Fruit fly (Drosophila melanogaster) whole organism, embryonic: ENCODE results near the gene Cul2.

Experiments
- Asciz ChIP-seq: fragments of 200-800 bp; sonication (Bioruptor generic); optimal IDR thresholded peaks from 2 replicates; lab custom pipeline; 2017; ENCODE audit warnings: missing biosample characterization, mild to moderate bottlenecking, missing genetic modification characterization, missing genetic modification reagents
- Atf6 ChIP-seq: fragments of 200-800 bp; sonication (Bioruptor generic); IDR thresholded peaks from 2 replicates; pipeline ENCODE4 v1.3.6; 2022; ENCODE audit warnings: missing biosample characterization, missing genetic modification characterization
- CG10321 ChIP-seq: fragments of 200-800 bp; sonication (Bioruptor generic); IDR thresholded peaks from 2 replicates; pipeline ENCODE4 v1.3.6; 2022; ENCODE audit warnings: missing biosample characterization, missing genetic modification characterization
- CG10431 ChIP-seq: fragments of 200-800 bp; sonication (Bioruptor generic); optimal IDR thresholded peaks from 3 replicates; lab custom pipeline; 2018; ENCODE audit warnings: missing biosample characterization, mild to moderate bottlenecking, missing genetic modification characterization
- CG12659 ChIP-seq: fragments of 200-800 bp; sonication (Bioruptor generic); optimal IDR thresholded peaks from 3 replicates; lab custom pipeline; 2017; ENCODE audit warnings: mild to moderate bottlenecking, missing biosample characterization, missing genetic modification reagents, missing genetic modification characterization
- CG12769 ChIP-seq: fragments of 200-800 bp; sonication (Bioruptor generic); optimal IDR thresholded peaks from 2 replicates; lab custom pipeline; 2019; ENCODE audit warnings: missing biosample characterization, mild to moderate bottlenecking, missing genetic modification characterization, moderate library complexity
- CG13287 ChIP-seq: fragments of 200-800 bp; sonication (Bioruptor generic); IDR thresholded peaks from 2 replicates; pipeline ENCODE4 v1.3.6; 2022; ENCODE audit warnings: missing biosample characterization, missing genetic modification characterization; ENCODE audit not compliant: partially characterized antibody
- CG14710 ChIP-seq: fragments of 200-800 bp; sonication (Bioruptor generic); optimal IDR thresholded peaks from 3 replicates; lab custom pipeline; 2019; ENCODE audit warnings: missing biosample characterization, mild to moderate bottlenecking, missing genetic modification characterization, moderate library complexity
- CG14860 ChIP-seq: fragments of 200-800 bp; sonication (Bioruptor generic); IDR thresholded peaks from 3 replicates; pipeline ENCODE4 v1.3.6; 2022; ENCODE audit warnings: missing biosample characterization, missing genetic modification characterization; ENCODE audit not compliant: partially characterized antibody
- CG17186 ChIP-seq: fragments of 200-800 bp; sonication (Bioruptor generic); optimal IDR thresholded peaks from 3 replicates; lab custom pipeline; 2017; ENCODE audit warnings: missing biosample characterization, missing genetic modification reagents, missing genetic modification characterization
- CG17829 ChIP-seq: fragments of 200-800 bp; optimal IDR thresholded peaks from 2 replicates; lab custom pipeline; 2019; ENCODE audit warnings: missing biosample characterization, mild to moderate bottlenecking, missing genetic modification characterization, moderate library complexity
- CG2116 ChIP-seq: fragments of 200-800 bp; sonication (Bioruptor generic); optimal IDR thresholded peaks from 3 replicates; lab custom pipeline; 2018; ENCODE audit warnings: missing biosample characterization, mild to moderate bottlenecking, missing genetic modification characterization
- CG2129 ChIP-seq: fragments of 200-800 bp; sonication (Bioruptor generic); IDR thresholded peaks from 2 replicates; pipeline ENCODE4 v1.3.6; 2022; ENCODE audit warnings: missing biosample characterization, missing genetic modification characterization; ENCODE audit not compliant: partially characterized antibody
- CG2712 ChIP-seq: fragments of 200-800 bp; optimal IDR thresholded peaks from 3 replicates; lab custom pipeline; 2019; ENCODE audit warnings: missing biosample characterization, mild to moderate bottlenecking, missing genetic modification characterization, moderate library complexity
- CG3995 ChIP-seq: fragments of 200-800 bp; sonication (Bioruptor generic); optimal IDR thresholded peaks from 3 replicates; lab custom pipeline; 2016; ENCODE audit warnings: missing biosample characterization, missing genetic modification characterization
- CG4617 ChIP-seq: fragments of 200-800 bp; sonication (Bioruptor generic); optimal IDR thresholded peaks from 3 replicates; lab custom pipeline; 2016; ENCODE audit warnings: missing biosample characterization, missing genetic modification characterization, borderline replicate concordance
- CG7963 ChIP-seq: fragments of 200-800 bp; sonication (Bioruptor generic); IDR thresholded peaks from 3 replicates; pipeline ENCODE4 v1.3.6; 2022; ENCODE audit warnings: missing biosample characterization, missing genetic modification characterization; ENCODE audit not compliant: partially characterized antibody
- CG9932 ChIP-seq: fragments of 200-800 bp; sonication (Bioruptor generic); IDR thresholded peaks from 2 replicates; pipeline ENCODE4 v1.3.6; 2022; ENCODE audit warnings: missing biosample characterization, missing genetic modification characterization
- CHES-1-like ChIP-seq: fragments of 200-800 bp; sonication (Bioruptor generic); optimal IDR thresholded peaks from 2 replicates; lab custom pipeline; 2016; ENCODE audit warnings: missing biosample characterization, missing genetic modification characterization
- CTCF ChIP-seq: fragments of 200-800 bp; sonication (Bioruptor generic); optimal IDR thresholded peaks from 2 replicates; lab custom pipeline; 2017; ENCODE audit warnings: missing biosample characterization, mild to moderate bottlenecking, missing genetic modification characterization, moderate library complexity
- Dll ChIP-seq: fragments of 200-800 bp; sonication (Bioruptor generic); IDR thresholded peaks from 4 replicates; pipeline ENCODE4 v1.3.6; 2022; ENCODE audit warnings: missing biosample characterization, missing genetic modification characterization; ENCODE audit not compliant: partially characterized antibody
- Doc3 ChIP-seq: fragments of 200-800 bp; sonication (Bioruptor generic); IDR thresholded peaks from 3 replicates; pipeline ENCODE4 v1.3.6; 2022; ENCODE audit warnings: missing biosample characterization, missing genetic modification characterization; ENCODE audit not compliant: partially characterized antibody
- Dref ChIP-seq: fragments of 200-800 bp; sonication (Bioruptor generic); IDR thresholded peaks from 2 replicates; pipeline ENCODE4 v1.3.6; 2022; ENCODE audit warnings: missing biosample characterization, missing genetic modification characterization
- Max ChIP-seq: fragments of 200-800 bp; sonication (Bioruptor generic); optimal IDR thresholded peaks from 2 replicates; lab custom pipeline; 2016; ENCODE audit warnings: missing biosample characterization, mild to moderate bottlenecking, missing genetic modification characterization
- Meics ChIP-seq: fragments of 200-800 bp; sonication (Bioruptor generic); optimal IDR thresholded peaks from 2 replicates; lab custom pipeline; 2017; ENCODE audit warnings: missing biosample characterization, mild to moderate bottlenecking, missing genetic modification characterization
- Myb ChIP-seq: fragments of 200-800 bp; sonication (Bioruptor generic); optimal IDR thresholded peaks from 2 replicates; lab custom pipeline; 2016; ENCODE audit warnings: missing biosample characterization, missing genetic modification characterization
- Opbp ChIP-seq: fragments of 200-800 bp; sonication (Bioruptor generic); IDR thresholded peaks from 3 replicates; pipeline ENCODE4 v1.3.6; 2022; ENCODE audit warnings: missing biosample characterization, missing genetic modification characterization; ENCODE audit not compliant: partially characterized antibody
- Sin3A ChIP-seq: fragments of >200 bp; optimal IDR thresholded peaks from 2 replicates; lab custom pipeline; 2018
- Sry-δ ChIP-seq: fragments of 200-800 bp; sonication (Bioruptor generic); optimal IDR thresholded peaks from 2 replicates; lab custom pipeline; 2016; ENCODE audit warnings: missing biosample characterization, missing genetic modification characterization
- Ssrp ChIP-seq: fragments of 200-800 bp; sonication (Bioruptor generic); optimal IDR thresholded peaks from 2 replicates; lab custom pipeline; 2018; ENCODE audit warnings: missing biosample characterization, mild to moderate bottlenecking, missing genetic modification characterization, moderate library complexity
- abd-A ChIP-seq: fragments of 200-800 bp; sonication (Bioruptor generic); optimal IDR thresholded peaks from 3 replicates; lab custom pipeline; 2019; ENCODE audit warnings: missing biosample characterization, mild to moderate bottlenecking, missing genetic modification characterization, moderate library complexity
- chinmo ChIP-seq: fragments of 200-800 bp; sonication (Bioruptor generic); IDR thresholded peaks from 4 replicates; pipeline ENCODE4 v1.3.6; 2022; ENCODE audit warnings: missing biosample characterization, missing genetic modification characterization; ENCODE audit not compliant: partially characterized antibody
- dimm ChIP-seq: fragments of 200-800 bp; sonication (Bioruptor generic); IDR thresholded peaks from 2 replicates; pipeline ENCODE4 v1.3.6; 2022; ENCODE audit warnings: missing biosample characterization, missing genetic modification characterization
- dmrt99B ChIP-seq: fragments of 200-800 bp; sonication (Bioruptor generic); optimal IDR thresholded peaks from 2 replicates; lab custom pipeline; 2018; ENCODE audit warnings: missing biosample characterization, mild to moderate bottlenecking, missing genetic modification characterization, moderate library complexity
- ewg ChIP-seq: fragments of 200-800 bp; sonication (Bioruptor generic); optimal IDR thresholded peaks from 3 replicates; lab custom pipeline; 2017; ENCODE audit warnings: mild to moderate bottlenecking, missing biosample characterization, missing genetic modification reagents, missing genetic modification characterization
- fd3F ChIP-seq: fragments of 200-800 bp; sonication (Bioruptor generic); optimal IDR thresholded peaks from 2 replicates; lab custom pipeline; 2018; ENCODE audit warnings: missing biosample characterization, mild to moderate bottlenecking, missing genetic modification characterization, moderate library complexity
- inv ChIP-seq: fragments of 200-800 bp; sonication (Bioruptor generic); IDR thresholded peaks from 2 replicates; pipeline ENCODE4 v1.3.6; 2022; ENCODE audit warnings: missing biosample characterization, missing genetic modification characterization; ENCODE audit not compliant: partially characterized antibody
- mam ChIP-seq: fragments of 200-800 bp; sonication (Bioruptor generic); optimal IDR thresholded peaks from 3 replicates; lab custom pipeline; 2016; ENCODE audit warnings: missing biosample characterization, missing genetic modification characterization
- phol ChIP-seq: fragments of 200-800 bp; sonication (Bioruptor generic); optimal IDR thresholded peaks from 3 replicates; lab custom pipeline; 2018; ENCODE audit warnings: missing biosample characterization, mild to moderate bottlenecking, missing genetic modification characterization, moderate library complexity
- pnt ChIP-seq: fragments of 200-800 bp; sonication (Bioruptor generic); optimal IDR thresholded peaks from 3 replicates; lab custom pipeline; 2016; ENCODE audit warnings: missing biosample characterization, missing genetic modification characterization
- pzg ChIP-seq: fragments of 200-800 bp; sonication (Bioruptor generic); optimal IDR thresholded peaks from 3 replicates; lab custom pipeline; 2018; ENCODE audit warnings: missing biosample characterization, mild to moderate bottlenecking, missing genetic modification characterization, moderate library complexity
- scrt ChIP-seq: fragments of 200-800 bp; sonication (Bioruptor generic); optimal IDR thresholded peaks from 2 replicates; lab custom pipeline; 2018; ENCODE audit warnings: missing biosample characterization, mild to moderate bottlenecking, missing genetic modification characterization, moderate library complexity
- sd ChIP-seq: fragments of 200-800 bp; sonication (Bioruptor generic); optimal IDR thresholded peaks from 3 replicates; lab custom pipeline; 2018; ENCODE audit warnings: missing biosample characterization, mild to moderate bottlenecking, missing genetic modification characterization, moderate library complexity
- sens ChIP-seq: fragments of 200-800 bp; sonication (Bioruptor generic); peaks from one replicate; lab custom pipeline; 2016; ENCODE audit warnings: missing biosample characterization, missing genetic modification characterization
- shn ChIP-seq: fragments of 200-800 bp; sonication (Bioruptor generic); optimal IDR thresholded peaks from 3 replicates; lab custom pipeline; 2016; ENCODE audit warnings: missing biosample characterization, missing genetic modification characterization
- stwl ChIP-seq: fragments of 200-800 bp; sonication (Bioruptor generic); optimal IDR thresholded peaks from 3 replicates; lab custom pipeline; 2018; ENCODE audit warnings: missing biosample characterization, mild to moderate bottlenecking, missing genetic modification characterization, moderate library complexity
- tna ChIP-seq: fragments of 200-800 bp; sonication (Bioruptor generic); IDR thresholded peaks from 2 replicates; pipeline ENCODE4 v1.3.6; 2022; ENCODE audit warnings: missing biosample characterization, missing genetic modification characterization; ENCODE audit not compliant: partially characterized antibody
- unc-4 ChIP-seq: fragments of 200-800 bp; sonication (Bioruptor generic); IDR thresholded peaks from 2 replicates; pipeline ENCODE4 v1.3.6; 2022; ENCODE audit warnings: missing biosample characterization, missing genetic modification characterization; ENCODE audit not compliant: partially characterized antibody
- vfl ChIP-seq: fragments of 200-800 bp; sonication (Bioruptor generic); optimal IDR thresholded peaks from 2 replicates; lab custom pipeline; 2016; ENCODE audit warnings: missing biosample characterization, missing genetic modification characterization

Gene Cul2

dm6 chr2L:21677480-21677930, 19.0 kb downstream of the Cul2 start, which contains the start of gene CG2225 (continued):
- TF ChIP-seq CG12769 (tag; lab: Kevin White, UChicago) = no peak
- no peak for TF ChIP-seq dmrt99B (tag; lab: Kevin White, UChicago)
- 0 out of 3 replicates have a peak, but pooled peaks have one; percentile 55 for TF ChIP-seq Doc3 (GFP tag; lab: Robert Waterston, UW)
- no peak for TF ChIP-seq CG9932
- peak; percentile 68 for TF ChIP-seq Dll
- TF ChIP-seq CG12659 (GFP tag; lab: Kevin White, UChicago) = peak; percentile 37
- peak; percentile 17 for TF ChIP-seq CG2712 (tag; lab: Kevin White, UChicago)
- peak; percentile 9 for TF ChIP-seq sd
- TF ChIP-seq CG10321 (GFP tag; lab: Robert Waterston, UW) = no peak
- peak; percentile 82 for TF ChIP-seq Sry-δ (GFP tag; lab: Kevin White, UChicago)
- TF ChIP-seq Asciz (GFP tag; lab: Kevin White, UChicago) = no peak
- peak; percentile 43 for TF ChIP-seq pzg
- 0 out of 4 replicates have a peak, but pooled peaks have one; percentile 41 for TF ChIP-seq chinmo (GFP tag; lab: Robert Waterston, UW)
- TF ChIP-seq CG13287 (GFP tag; lab: Robert Waterston, UW) = peak; percentile 52
- TF ChIP-seq pnt = no peak
- peak; percentile 13 for TF ChIP-seq abd-A (tag; lab: Kevin White, UChicago)
- TF ChIP-seq CTCF (GFP tag; lab: Kevin White, UChicago) = peak; percentile 74
- TF ChIP-seq CHES-1-like (GFP tag; lab: Kevin White, UChicago) = peak; percentile 3
- TF ChIP-seq Atf6 (GFP tag; lab: Robert Waterston, UW) = no peak
- no peak for TF ChIP-seq CG17829 (tag; lab: Kevin White, UChicago)
- 0 out of 3 replicates have a peak, but pooled peaks have one; percentile 37 for TF ChIP-seq CG7963 (GFP tag; lab: Robert Waterston, UW)
- peak; percentile 3 for TF ChIP-seq CG4617 (GFP tag; lab: Kevin White, UChicago)
- peak; percentile 9 for TF ChIP-seq Ssrp (tag; lab: Kevin White, UChicago)
- TF ChIP-seq Myb = peak; percentile 5
- TF ChIP-seq phol (tag; lab: Kevin White, UChicago) = peak; percentile 20
- peak; percentile 56; the same call in 1 of the 2 replicates for TF ChIP-seq inv (GFP tag; lab: Robert Waterston, UW)
- peak; percentile 60; the same call in 1 of the 2 replicates for TF ChIP-seq unc-4 (GFP tag; lab: Robert Waterston, UW)
- peak; percentile 20; the same call in 1 of the 2 replicates for TF ChIP-seq tna (GFP tag; lab: Robert Waterston, UW)
- TF ChIP-seq dimm (GFP tag; lab: Robert Waterston, UW) = no peak
- peak; percentile 7 for TF ChIP-seq Sin3A
- TF ChIP-seq stwl (tag; lab: Kevin White, UChicago) = peak; percentile 6
- no peak for TF ChIP-seq Meics (GFP tag; lab: Kevin White, UChicago)
- TF ChIP-seq CG2129 (GFP tag; lab: Robert Waterston, UW) = 0 out of 2 replicates have a peak, but pooled peaks have one; percentile 13
- TF ChIP-seq mam (GFP tag; lab: Kevin White, UChicago) = no peak
- TF ChIP-seq shn (GFP tag; lab: Kevin White, UChicago) = no peak
- peak; percentile 90 for TF ChIP-seq CG2116 (GFP tag; lab: Kevin White, UChicago)
- TF ChIP-seq Max (GFP tag; lab: Kevin White, UChicago) = peak; percentile 10
- no peak for TF ChIP-seq vfl (GFP tag; lab: Kevin White, UChicago)
- peak; percentile 57 for TF ChIP-seq ewg (GFP tag; lab: Kevin White, UChicago)
- TF ChIP-seq sens (GFP tag; lab: Kevin White, UChicago) = peak; percentile 49
- peak; percentile 41; the same call in 1 of the 3 replicates for TF ChIP-seq CG14860 (GFP tag; lab: Robert Waterston, UW)
- no peak for TF ChIP-seq scrt
- peak; percentile 70; the same call in 2 of the 3 replicates for TF ChIP-seq Opbp (GFP tag; lab: Robert Waterston, UW)
- no peak for TF ChIP-seq fd3F (GFP tag; lab: Kevin White, UChicago)
- peak; percentile 57 for TF ChIP-seq Dref (GFP tag; lab: Robert Waterston, UW)
- peak; percentile 38 for TF ChIP-seq CG14710 (tag; lab: Kevin White, UChicago)
- peak; percentile 70 for TF ChIP-seq CG3995
- TF ChIP-seq CG10431 (GFP tag; lab: Kevin White, UChicago) = no peak
- peak; percentile 57 for TF ChIP-seq CG17186 (GFP tag; lab: Kevin White, UChicago)
